Worm (Caenorhabditis elegans) whole organism, L4/young adult: Measurements from ENCODE around the gene Y51A2B.6.
"Not testable (repeated sequence)": the region's sequence is repeated elsewhere in the genome, so short reads cannot be mapped to it uniquely, and the experiment has no call there.

Source experiments
- W03F9.2 ChIP-seq: fragments of 150-350 bp; optimal IDR thresholded peaks from 2 replicates; lab custom pipeline; 2014; ENCODE audit warnings: missing biosample characterization, missing genetic modification characterization
- dao-5 ChIP-seq: sonication (generic microtip); optimal IDR thresholded peaks from 2 replicates; lab custom pipeline; 2016; ENCODE audit warnings: missing genotype, missing genetic modification characterization, moderate library complexity, missing compliant biosample characterization
- him-1 ChIP-seq: sonication (generic microtip); optimal IDR thresholded peaks from 2 replicates; lab custom pipeline; 2016; ENCODE audit warnings: missing genotype, missing genetic modification reagents, missing genetic modification characterization, missing compliant biosample characterization

The Y51A2B.6 gene

ce11 chrV:18394203-18394602, at the start of gene Y51A2B.6:
TSS of gene Y51A2B.6 (minus strand) at chrV:18394303.
- no peak for TF ChIP-seq W03F9.2 (tag; lab: Kevin White, UChicago)
- no peak for TF ChIP-seq him-1 (tag; lab: Kevin White, UChicago)
- no peak for TF ChIP-seq dao-5

- TF ChIP-seq W03F9.2 (tag; lab: Kevin White, UChicago); him-1 (tag; lab: Kevin White, UChicago); dao-5: not testable (repeated sequence)
Observed at ce11 chrV:18439469-18439868, 45.4 kb upstream of the Y51A2B.6 start, which contains the start of gene ZK262.9. TSS of gene ZK262.9 (plus strand) at chrV:18439769.

- TF ChIP-seq W03F9.2 (tag; lab: Kevin White, UChicago) = no peak
- no peak for TF ChIP-seq dao-5
- no peak for TF ChIP-seq him-1 (tag; lab: Kevin White, UChicago)
Observed at ce11 chrV:18438081-18438480, 44.0 kb upstream of the Y51A2B.6 start, which contains the start of gene ZK262.8. TSS of gene ZK262.8 (plus strand) at chrV:18438381.

ce11 chrV:18434961-18435360, 40.9 kb upstream of the Y51A2B.6 start, which contains the start of gene ZK262.20:
TSS of gene ZK262.20 (minus strand) at chrV:18435061.
- TF ChIP-seq him-1 (tag; lab: Kevin White, UChicago) (no peak), dao-5 (no peak), W03F9.2 (tag; lab: Kevin White, UChicago) (no peak)

- no peak for TF ChIP-seq him-1 (tag; lab: Kevin White, UChicago)
- TF ChIP-seq W03F9.2 (tag; lab: Kevin White, UChicago) = no peak
- TF ChIP-seq dao-5 = no peak
Observed at ce11 chrV:18431450-18431849, 37.3 kb upstream of the Y51A2B.6 start, which contains the start of gene srw-82. TSS of gene srw-82 (plus strand) at chrV:18431750.

ce11 chrV:18430826-18431225, 36.7 kb upstream of the Y51A2B.6 start:
- no peak for TF ChIP-seq dao-5
- no peak for TF ChIP-seq him-1 (tag; lab: Kevin White, UChicago)
- no peak for TF ChIP-seq W03F9.2 (tag; lab: Kevin White, UChicago)

- TF ChIP-seq dao-5 (no peak), W03F9.2 (tag; lab: Kevin White, UChicago) (no peak), him-1 (tag; lab: Kevin White, UChicago) (no peak)
Observed at ce11 chrV:18426280-18426679, 32.2 kb upstream of the Y51A2B.6 start, which contains the start of gene srw-83. TSS of gene srw-83 (plus strand) at chrV:18426580.

ce11 chrV:18425544-18425943, 31.4 kb upstream of the Y51A2B.6 start, which contains the start of gene ZK262.19:
TSS of gene ZK262.19 (minus strand) at chrV:18425644.
- TF ChIP-seq W03F9.2 (tag; lab: Kevin White, UChicago) (no peak), him-1 (tag; lab: Kevin White, UChicago) (no peak), dao-5 (no peak)

- no peak for TF ChIP-seq dao-5
- TF ChIP-seq W03F9.2 (tag; lab: Kevin White, UChicago) = no peak
- TF ChIP-seq him-1 (tag; lab: Kevin White, UChicago) = no peak
Observed at ce11 chrV:18424471-18424870, 30.4 kb upstream of the Y51A2B.6 start, which contains the start of gene ZK262.4. TSS of gene ZK262.4 (minus strand) at chrV:18424571.

- TF ChIP-seq W03F9.2 (tag; lab: Kevin White, UChicago) (no peak), him-1 (tag; lab: Kevin White, UChicago) (no peak), dao-5 (no peak)
Observed at ce11 chrV:18420797-18421196, 26.7 kb upstream of the Y51A2B.6 start, which contains the start of gene srj-26. TSS of gene srj-26 (plus strand) at chrV:18421097.

ce11 chrV:18414051-18414450, 19.9 kb upstream of the Y51A2B.6 start, which contains the start of gene txt-8:
TSS of gene txt-8 (plus strand) at chrV:18414351.
- TF ChIP-seq W03F9.2 (tag; lab: Kevin White, UChicago) = no peak
- TF ChIP-seq him-1 (tag; lab: Kevin White, UChicago) = no peak
- TF ChIP-seq dao-5 = no peak

- TF ChIP-seq him-1 (tag; lab: Kevin White, UChicago) (no peak), dao-5 (no peak), W03F9.2 (tag; lab: Kevin White, UChicago) (no peak)
Observed at ce11 chrV:18412887-18413286, 18.8 kb upstream of the Y51A2B.6 start, which contains the start of gene ZK262.2. TSS of gene ZK262.2 (minus strand) at chrV:18412987.

ce11 chrV:18412351-18412750, 18.2 kb upstream of the Y51A2B.6 start:
- TF ChIP-seq him-1 (tag; lab: Kevin White, UChicago) (no peak), dao-5 (no peak), W03F9.2 (tag; lab: Kevin White, UChicago) (no peak)

- TF ChIP-seq W03F9.2 (tag; lab: Kevin White, UChicago) = no peak
Observed at ce11 chrV:18410142-18410541, 16.0 kb upstream of the Y51A2B.6 start, which contains the start of gene srh-207. TSS of gene srh-207 (minus strand) at chrV:18410242.

ce11 chrV:18404767-18405166, 10.7 kb upstream of the Y51A2B.6 start, which contains the start of gene srh-209:
TSS of gene srh-209 (minus strand) at chrV:18404867.
- TF ChIP-seq W03F9.2 (tag; lab: Kevin White, UChicago); dao-5; him-1 (tag; lab: Kevin White, UChicago): not testable (repeated sequence)
